Worm (Caenorhabditis elegans) whole organism, mixed stage, embryonic: ENCODE results near the gene dhs-29.

Experiments used
- elt-3 ChIP-seq: fragments of 150-350 bp; optimal IDR thresholded peaks from 2 replicates; lab custom pipeline; 2014; ENCODE audit warnings: missing biosample characterization, missing genetic modification characterization
- lin-13 ChIP-seq: fragments of 150-350 bp; optimal IDR thresholded peaks from 2 replicates; lab custom pipeline; 2014; ENCODE audit warnings: missing biosample characterization, missing genetic modification characterization
- nhr-2 ChIP-seq: fragments of 150-350 bp; optimal IDR thresholded peaks from 2 replicates; lab custom pipeline; 2014; ENCODE audit warnings: missing biosample characterization, missing genetic modification characterization
- pha-4 ChIP-seq: fragments of 150-350 bp; optimal IDR thresholded peaks from 2 replicates; lab custom pipeline; 2018; ENCODE audit warnings: missing biosample characterization, missing genetic modification reagents, missing genetic modification characterization
- snpc-4 ChIP-seq: fragments of 150-350 bp; optimal IDR thresholded peaks from 2 replicates; lab custom pipeline; 2014; ENCODE audit warnings: missing biosample characterization, missing genetic modification characterization
- unc-39 ChIP-seq: fragments of 150-350 bp; optimal IDR thresholded peaks from 2 replicates; lab custom pipeline; 2014; ENCODE audit warnings: missing biosample characterization, missing genetic modification characterization

DNA sequence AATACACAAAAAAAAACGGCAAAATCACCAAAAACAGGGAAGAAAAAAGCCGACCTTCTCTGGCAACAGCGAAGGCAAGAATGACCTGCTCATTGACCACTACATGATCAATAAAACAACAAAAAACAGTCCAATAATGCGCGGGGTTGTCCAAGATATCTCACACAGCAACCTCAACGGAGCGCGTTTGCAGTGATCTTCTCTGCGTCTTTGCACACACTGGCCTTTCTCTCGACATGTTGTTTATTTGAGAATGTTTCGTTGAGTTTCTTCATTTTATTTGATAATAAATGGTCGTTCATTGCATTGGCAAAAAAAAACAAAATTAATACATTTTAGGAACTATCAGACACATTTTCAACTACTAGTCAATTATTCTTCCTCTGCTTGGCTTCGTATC is 3.1 kb downstream of the dhs-29 start:
- TF ChIP-seq pha-4 (tag; lab: Kevin White, UChicago) (peak; percentile 39), unc-39 (tag; lab: Kevin White, UChicago) (no peak), snpc-4 (tag; lab: Kevin White, UChicago) (no peak), lin-13 (tag; lab: Kevin White, UChicago) (no peak), nhr-2 (tag; lab: Kevin White, UChicago) (no peak), elt-3 (tag; lab: Kevin White, UChicago) (no peak)
